Worm (Caenorhabditis elegans) whole organism, midembryonic: ENCODE results near the gene ZK328.6.

Experiments
- T22C8.4 ChIP-seq: fragments of 200-800 bp; sonication (Bioruptor generic); IDR thresholded peaks from 2 replicates; pipeline ENCODE4 v1.3.6; 2022; ENCODE audit warnings: missing genetic modification characterization, missing compliant biosample characterization
- cog-1 ChIP-seq: sonication (generic microtip); optimal IDR thresholded peaks from 2 replicates; lab custom pipeline; 2016; ENCODE audit warnings: missing genetic modification characterization, missing compliant biosample characterization
- flt-1 ChIP-seq: fragments of 200-800 bp; sonication (Bioruptor generic); IDR thresholded peaks from 2 replicates; pipeline ENCODE4 v1.3.6; 2022; ENCODE audit warnings: missing genetic modification characterization, missing compliant biosample characterization
- klf-2 ChIP-seq: fragments of 200-800 bp; sonication (Bioruptor generic); conservative IDR thresholded peaks from 2 replicates; pipeline ENCODE4 v1.3.6; 2022; ENCODE audit warnings: missing genetic modification reagents, missing genetic modification characterization, missing compliant biosample characterization
- med-1 ChIP-seq: sonication (generic microtip); optimal IDR thresholded peaks from 2 replicates; lab custom pipeline; 2017; ENCODE audit warnings: missing genetic modification characterization, mild to moderate bottlenecking, missing compliant biosample characterization, antibody characterized with exemption, missing genetic modification reagents; ENCODE audit not compliant: insufficient read depth
- ref-1 ChIP-seq: fragments of 200-800 bp; sonication (Bioruptor generic); conservative IDR thresholded peaks from 2 replicates; pipeline ENCODE4 v1.3.6; 2022; ENCODE audit warnings: missing genetic modification reagents, missing genetic modification characterization, missing compliant biosample characterization
- tab-1 ChIP-seq: fragments of 200-800 bp; sonication (Bioruptor generic); IDR thresholded peaks from 2 replicates; pipeline ENCODE4 v1.3.6; 2022; ENCODE audit warnings: missing genetic modification characterization, missing compliant biosample characterization
- ztf-23 ChIP-seq: fragments of 200-800 bp; sonication (Bioruptor generic); IDR thresholded peaks from 2 replicates; pipeline ENCODE4 v1.3.6; 2022; ENCODE audit warnings: missing genetic modification reagents, missing genetic modification characterization, missing compliant biosample characterization
- ztf-29 ChIP-seq: fragments of 200-800 bp; sonication (Bioruptor generic); IDR thresholded peaks from 2 replicates; pipeline ENCODE4 v1.3.6; 2022; ENCODE audit warnings: missing genetic modification reagents, missing genetic modification characterization, missing compliant biosample characterization

The ZK328.6 gene

ce11 chrIII:5982753-5983390 lies 47.5 kb downstream of the ZK328.6 start:
- TF ChIP-seq ztf-29 (GFP tag; lab: Robert Waterston, UW) (no peak), klf-2 (no peak), ref-1 (GFP tag; lab: Robert Waterston, UW) (no peak), T22C8.4 (GFP tag; lab: Robert Waterston, UW) (no peak), cog-1 (tag; lab: Kevin White, UChicago) (no peak), flt-1 (GFP tag; lab: Robert Waterston, UW) (no peak), tab-1 (GFP tag; lab: Robert Waterston, UW) (no peak), ztf-23 (no peak), med-1 (GFP tag; lab: Kevin White, UChicago) (no peak)

- no peak for TF ChIP-seq T22C8.4 (GFP tag; lab: Robert Waterston, UW)
- TF ChIP-seq ref-1 (GFP tag; lab: Robert Waterston, UW) = no peak
- no peak for TF ChIP-seq ztf-23
- TF ChIP-seq tab-1 (GFP tag; lab: Robert Waterston, UW) = no peak
- TF ChIP-seq cog-1 (tag; lab: Kevin White, UChicago) = no peak
- no peak for TF ChIP-seq flt-1 (GFP tag; lab: Robert Waterston, UW)
- TF ChIP-seq med-1 (GFP tag; lab: Kevin White, UChicago) = no peak
- no peak for TF ChIP-seq ztf-29 (GFP tag; lab: Robert Waterston, UW)
- TF ChIP-seq klf-2 = no peak
Observed at ce11 chrIII:5982026-5982425, 48.4 kb downstream of the ZK328.6 start, which contains the start of gene frm-2. Gene frm-2, minus strand, starts transcription at chrIII:5982126.

DNA sequence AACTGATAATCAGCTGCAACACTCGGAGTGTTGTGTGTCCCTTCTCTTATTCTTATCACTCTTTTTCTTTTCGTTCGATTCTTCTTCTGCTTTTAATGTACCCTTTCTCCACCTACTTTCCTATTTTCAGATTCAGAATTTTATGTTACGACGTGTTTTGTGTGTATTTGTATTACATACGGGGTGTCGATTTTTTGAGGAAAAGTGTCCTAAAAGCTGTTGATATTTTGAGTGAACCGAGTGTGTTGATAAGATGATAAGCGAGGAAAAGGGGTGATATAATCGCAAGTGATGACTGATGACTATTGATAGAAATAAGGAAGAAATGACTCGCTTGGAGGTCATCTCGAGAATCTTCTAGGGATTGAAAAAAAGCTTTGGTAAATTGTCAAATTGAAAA lies 49.0 kb downstream of the ZK328.6 start:
- TF ChIP-seq klf-2 = no peak

- TF ChIP-seq cog-1 (tag; lab: Kevin White, UChicago) (no peak), ztf-29 (GFP tag; lab: Robert Waterston, UW) (no peak), tab-1 (GFP tag; lab: Robert Waterston, UW) (no peak), flt-1 (GFP tag; lab: Robert Waterston, UW) (no peak), T22C8.4 (GFP tag; lab: Robert Waterston, UW) (no peak), med-1 (GFP tag; lab: Kevin White, UChicago) (no peak), ref-1 (GFP tag; lab: Robert Waterston, UW) (no peak), klf-2 (no peak), ztf-23 (no peak)
Observed at ce11 chrIII:5980274-5980918, 50.0 kb downstream of the ZK328.6 start.
